Fruit fly (Drosophila melanogaster): ENCODE data around the gene PolE1.

Gene PolE1

dm6 chr3R:23356920-23357386 lies 9.0 kb downstream of the PolE1 start (continued):
- TF ChIP-seq CG4404 (GFP tag; IDR thresholded peaks at IDR 0.05) (peak; percentile 48; the same call in 1 of the 2 replicates), CG30431 (GFP tag; optimal IDR thresholded peaks at IDR 0.05) (peak; percentile 48), CG7928 (GFP tag; optimal IDR thresholded peaks at IDR 0.05) (no peak), CG18476 (GFP tag; optimal IDR thresholded peaks at IDR 0.05) (peak; percentile 34), PHDP (tag; optimal IDR thresholded peaks at IDR 0.05) (peak; percentile 96), CG6654 (GFP tag; optimal IDR thresholded peaks at IDR 0.05) (peak; percentile 49), CG12942 (GFP tag; optimal IDR thresholded peaks at IDR 0.05) (peak; percentile 85), tup (GFP tag; optimal IDR thresholded peaks at IDR 0.05) (peak; percentile 9), CG34376 (GFP tag; optimal IDR thresholded peaks at IDR 0.05) (no peak), CG18011 (GFP tag; optimal IDR thresholded peaks at IDR 0.05) (peak; percentile 36), crp (GFP tag; optimal IDR thresholded peaks at IDR 0.05) (peak in 1 of 2 experiments; percentile 39), Fer3 (tag; optimal IDR thresholded peaks at IDR 0.05) (peak; percentile 83), schlank (tag; optimal IDR thresholded peaks at IDR 0.05) (no peak), stc (GFP tag; IDR thresholded peaks at IDR 0.05) (peak; percentile 81), gcm (GFP tag; optimal IDR thresholded peaks at IDR 0.05) (peak; percentile 85), Bteb2 (GFP tag; optimal IDR thresholded peaks at IDR 0.05) (peak; percentile 1), sqz (GFP tag; optimal IDR thresholded peaks at IDR 0.05) (peak; percentile 38), CG17359 (tag; optimal IDR thresholded peaks at IDR 0.05) (peak; percentile 72), ash1 (GFP tag; optimal IDR thresholded peaks at IDR 0.05) (no peak), dpn (GFP tag; optimal IDR thresholded peaks at IDR 0.05) (peak; percentile 11 to 88), grau (tag; optimal IDR thresholded peaks at IDR 0.05) (peak; percentile 95), CG6791 (GFP tag; IDR thresholded peaks at IDR 0.05; ENCODE audit: partially characterized antibody) (no peak), Bdp1 (GFP tag; optimal IDR thresholded peaks at IDR 0.05) (no peak), CG7357 (GFP tag; IDR thresholded peaks at IDR 0.05) (peak; percentile 65; the same call in 2 of the 3 replicates), CG2889 (GFP tag; IDR thresholded peaks at IDR 0.05) (peak; percentile 61; the same call in 1 of the 3 replicates), croc (GFP tag; conservative IDR thresholded peaks at IDR 0.05) (peak; percentile 60), lola (GFP tag; optimal IDR thresholded peaks at IDR 0.05) (peak in 1 of 3 experiments; percentile 90), MTF-1 (GFP tag; optimal IDR thresholded peaks at IDR 0.05; ENCODE audit: borderline replicate concordance) (peak; percentile 31), tx (GFP tag; optimal IDR thresholded peaks at IDR 0.05) (no peak), Awh (GFP tag; IDR thresholded peaks at IDR 0.05) (peak; percentile 71), CG10959 (GFP tag; IDR thresholded peaks at IDR 0.05) (peak; percentile 35; the same call in 1 of the 2 replicates), CG11456 (GFP tag; IDR thresholded peaks at IDR 0.05) (peak; percentile 36; the same call in 1 of the 3 replicates), stwl (tag; optimal IDR thresholded peaks at IDR 0.05) (no peak), CG3847 (GFP tag; IDR thresholded peaks at IDR 0.05) (peak; percentile 67), Hmr (GFP tag; optimal IDR thresholded peaks at IDR 0.05) (peak; percentile 84), repo (GFP tag; optimal IDR thresholded peaks at IDR 0.05) (no peak), C15 (GFP tag; IDR thresholded peaks at IDR 0.05) (0 out of 3 replicates have a peak, but pooled peaks have one; percentile 59), HLH3B (GFP tag; IDR thresholded peaks at IDR 0.05) (peak; percentile 71), ken (GFP tag; IDR thresholded peaks at IDR 0.05) (peak; percentile 48; the same call in 1 of the 3 replicates), ase (GFP tag; IDR thresholded peaks at IDR 0.05) (peak; percentile 36; the same call in 1 of the 3 replicates), CG8359 (GFP tag; optimal IDR thresholded peaks at IDR 0.05; ENCODE audit: borderline replicate concordance) (no peak), eve (GFP tag; optimal IDR thresholded peaks at IDR 0.05) (no peak), BtbVII (GFP tag; optimal IDR thresholded peaks at IDR 0.05) (peak; percentile 75), CG11085 (GFP tag; IDR thresholded peaks at IDR 0.05) (peak; percentile 16; the same call in 1 of the 2 replicates), sim (GFP tag; IDR thresholded peaks at IDR 0.05) (peak; percentile 30; the same call in 1 of the 2 replicates), sug (tag; optimal IDR thresholded peaks at IDR 0.05) (peak; percentile 81), Xrp1 (GFP tag; IDR thresholded peaks at IDR 0.05) (peak; percentile 87), CG14667 (GFP tag; IDR thresholded peaks at IDR 0.05) (peak; percentile 49; the same call in 1 of the 2 replicates), otp (GFP tag; IDR thresholded peaks at IDR 0.05) (0 out of 3 replicates have a peak, but pooled peaks have one; percentile 46)
